Fruit fly (Drosophila melanogaster): ENCODE measurements around the gene Oga.

Oga gene

DNA sequence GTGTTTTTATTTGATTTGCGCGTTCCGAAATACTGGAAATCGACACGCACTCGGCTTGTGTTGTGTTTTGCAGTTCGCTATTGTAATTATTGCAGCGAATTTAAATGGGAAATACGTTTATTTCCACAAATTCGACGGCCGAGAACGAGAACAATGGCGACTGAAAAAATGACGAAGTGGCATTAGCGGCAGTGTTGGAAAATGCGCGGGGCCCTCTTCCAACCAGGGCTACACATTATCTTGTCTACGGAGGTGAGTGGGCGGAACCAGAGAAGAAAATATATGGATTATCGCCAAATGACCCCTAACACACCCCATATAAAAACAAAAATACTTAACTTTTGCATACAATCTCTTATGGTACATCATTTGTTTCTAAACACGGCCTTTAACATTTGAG, 50.0 kb downstream of the Oga start, which contains the start of gene Rab1:
Gene Rab1, minus strand, starts transcription at position 188 of the 400 bp plus-strand sequence.
- peak; percentile 80 for TF ChIP-seq Crg-1 (GFP tag; optimal IDR thresholded peaks at IDR 0.05)
- TF ChIP-seq CG33017 (tag; optimal IDR thresholded peaks at IDR 0.05) = peak; percentile 29
- TF ChIP-seq bab1 (GFP tag; optimal IDR thresholded peaks at IDR 0.05) = peak; percentile 68
- peak; percentile 72 for TF ChIP-seq Hr96 (GFP tag; optimal IDR thresholded peaks at IDR 0.05)
- TF ChIP-seq CG7045 (GFP tag; optimal IDR thresholded peaks at IDR 0.05) = peak; percentile 19
- no peak for TF ChIP-seq cnc (optimal IDR thresholded peaks at IDR 0.05)
- peak; percentile 50 for TF ChIP-seq pad (GFP tag; optimal IDR thresholded peaks at IDR 0.05)
- TF ChIP-seq kay (GFP tag; ENCODE audit: borderline replicate concordance) = peak; percentile 61
- peak; percentile 40 for TF ChIP-seq ovo (GFP tag; optimal IDR thresholded peaks at IDR 0.05)
- peak; percentile 71 for TF ChIP-seq Mnt (GFP tag; optimal IDR thresholded peaks at IDR 0.05)
- TF ChIP-seq Clk (GFP tag; optimal IDR thresholded peaks at IDR 0.05) = no peak
- TF ChIP-seq CG1620 (GFP tag; optimal IDR thresholded peaks at IDR 0.05) = peak; percentile 73
- peak; percentile 63 for TF ChIP-seq toe (GFP tag; optimal IDR thresholded peaks at IDR 0.05)
- peak; percentile 10 for TF ChIP-seq CG11617 (GFP tag; optimal IDR thresholded peaks at IDR 0.05)
- peak; percentile 61 for TF ChIP-seq CG7101 (tag; optimal IDR thresholded peaks at IDR 0.05)
- peak; percentile 42 for TF ChIP-seq cic (GFP tag; optimal IDR thresholded peaks at IDR 0.05)
- TF ChIP-seq CG12768 (GFP tag; optimal IDR thresholded peaks at IDR 0.05) = peak; percentile 65
- no peak for TF ChIP-seq CG5204 (GFP tag; optimal IDR thresholded peaks at IDR 0.05)
- peak; percentile 42 for TF ChIP-seq tj (GFP tag; optimal IDR thresholded peaks at IDR 0.05)
- TF ChIP-seq CG14711 (tag; optimal IDR thresholded peaks at IDR 0.05) = peak; percentile 17

DNA sequence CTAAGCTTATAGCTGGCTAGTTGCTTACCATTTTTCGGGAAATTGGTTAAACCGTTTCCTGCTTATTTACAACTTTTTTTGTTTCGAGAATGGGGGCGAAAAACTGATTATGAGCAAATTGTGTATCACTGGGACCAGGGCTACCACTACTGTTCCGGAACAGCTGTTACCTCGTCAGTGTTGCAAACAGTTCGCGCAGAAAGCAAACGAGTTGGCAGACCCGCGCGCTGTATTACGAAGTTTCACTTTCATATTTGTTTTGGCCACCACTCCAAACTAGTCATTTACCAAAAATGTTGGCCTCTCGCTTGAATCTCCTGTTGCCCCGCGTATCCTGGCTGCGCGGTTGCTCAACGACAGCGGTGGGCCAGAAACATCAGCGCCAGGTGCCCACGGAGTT, 51.0 kb downstream of the Oga start, which contains the start of the genes AP-2sigma and Idi:
Gene AP-2sigma, minus strand, starts transcription at position 153 of the 400 bp plus-strand sequence.
Gene Idi, plus strand, starts transcription at position 204 of the 400 bp plus-strand sequence.
- TF ChIP-seq pad (GFP tag; optimal IDR thresholded peaks at IDR 0.05) (peak; percentile 58), cic (GFP tag; optimal IDR thresholded peaks at IDR 0.05) (peak; percentile 63), CG7101 (tag; optimal IDR thresholded peaks at IDR 0.05) (peak; percentile 51), Hr96 (GFP tag; optimal IDR thresholded peaks at IDR 0.05) (no peak), ovo (GFP tag; optimal IDR thresholded peaks at IDR 0.05) (no peak), Crg-1 (GFP tag; optimal IDR thresholded peaks at IDR 0.05) (peak; percentile 65), CG11617 (GFP tag; optimal IDR thresholded peaks at IDR 0.05) (peak; percentile 34), CG7045 (GFP tag; optimal IDR thresholded peaks at IDR 0.05) (peak; percentile 28), CG5204 (GFP tag; optimal IDR thresholded peaks at IDR 0.05) (no peak), kay (GFP tag; ENCODE audit: borderline replicate concordance) (no peak), CG33017 (tag; optimal IDR thresholded peaks at IDR 0.05) (peak; percentile 11), Clk (GFP tag; optimal IDR thresholded peaks at IDR 0.05) (peak; percentile 47), CG1620 (GFP tag; optimal IDR thresholded peaks at IDR 0.05) (peak; percentile 55), CG12768 (GFP tag; optimal IDR thresholded peaks at IDR 0.05) (peak; percentile 22), Mnt (GFP tag; optimal IDR thresholded peaks at IDR 0.05) (peak; percentile 55), tj (GFP tag; optimal IDR thresholded peaks at IDR 0.05) (peak; percentile 26), cnc (optimal IDR thresholded peaks at IDR 0.05) (no peak), CG14711 (tag; optimal IDR thresholded peaks at IDR 0.05) (peak; percentile 26), bab1 (GFP tag; optimal IDR thresholded peaks at IDR 0.05) (peak; percentile 31), toe (GFP tag; optimal IDR thresholded peaks at IDR 0.05) (no peak)

DNA sequence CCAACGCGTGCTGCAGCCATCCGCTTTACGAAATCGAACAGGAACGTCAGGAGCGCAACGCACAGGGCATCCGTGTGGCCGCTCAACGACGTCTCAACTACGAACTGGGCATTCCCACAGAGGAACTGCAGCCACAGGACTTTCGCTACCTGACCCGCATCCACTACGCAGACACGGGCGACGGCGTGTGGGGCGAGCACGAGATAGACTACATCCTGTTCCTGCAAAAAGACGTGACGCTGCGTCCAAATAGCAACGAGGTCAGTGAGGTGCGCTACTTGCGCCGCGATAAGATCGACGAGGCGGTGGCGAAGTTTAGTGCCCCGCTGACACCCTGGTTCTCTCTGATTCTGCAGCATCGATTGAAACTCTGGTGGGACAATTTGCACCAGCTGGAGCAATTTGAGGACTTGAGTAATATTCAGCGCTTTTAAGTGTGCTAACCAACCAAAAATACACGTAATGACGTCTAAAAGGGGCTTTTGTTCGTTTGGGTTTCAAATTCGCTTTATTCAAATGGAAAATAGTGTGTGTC, 51.8 kb downstream of the Oga start:
- TF ChIP-seq Mnt (GFP tag; optimal IDR thresholded peaks at IDR 0.05) (no peak), CG7045 (GFP tag; optimal IDR thresholded peaks at IDR 0.05) (no peak), cic (GFP tag; optimal IDR thresholded peaks at IDR 0.05) (no peak), Hr96 (GFP tag; optimal IDR thresholded peaks at IDR 0.05) (no peak), toe (GFP tag; optimal IDR thresholded peaks at IDR 0.05) (no peak), kay (GFP tag; ENCODE audit: borderline replicate concordance) (no peak), Crg-1 (GFP tag; optimal IDR thresholded peaks at IDR 0.05) (no peak), bab1 (GFP tag; optimal IDR thresholded peaks at IDR 0.05) (no peak), Clk (GFP tag; optimal IDR thresholded peaks at IDR 0.05) (no peak), CG11617 (GFP tag; optimal IDR thresholded peaks at IDR 0.05) (no peak), CG14711 (tag; optimal IDR thresholded peaks at IDR 0.05) (no peak), CG5204 (GFP tag; optimal IDR thresholded peaks at IDR 0.05) (no peak)

DNA sequence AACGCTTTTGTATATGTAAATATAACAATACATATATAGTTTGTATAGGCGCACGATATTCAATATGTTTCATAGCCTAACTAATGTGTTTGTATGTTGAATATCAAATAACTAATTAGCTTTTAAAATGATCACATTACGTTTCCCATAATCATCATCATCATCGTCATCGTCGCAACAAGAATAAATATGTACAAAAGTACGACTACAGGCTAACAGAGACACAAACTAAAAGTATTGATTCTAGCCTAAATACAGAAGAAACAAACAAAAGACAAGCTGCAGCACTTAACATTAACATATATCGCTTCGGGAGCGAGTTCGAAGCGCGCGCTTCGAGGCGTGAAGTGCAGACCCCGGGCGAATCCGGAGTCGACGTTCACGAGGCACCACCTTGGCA, 52.3 kb downstream of the Oga start:
- TF ChIP-seq CG33017 (tag; optimal IDR thresholded peaks at IDR 0.05) = no peak
- no peak for TF ChIP-seq toe (GFP tag; optimal IDR thresholded peaks at IDR 0.05)
- TF ChIP-seq bab1 (GFP tag; optimal IDR thresholded peaks at IDR 0.05) = no peak
- no peak for TF ChIP-seq kay (GFP tag; ENCODE audit: borderline replicate concordance)
- TF ChIP-seq Hr96 (GFP tag; optimal IDR thresholded peaks at IDR 0.05) = no peak
- TF ChIP-seq tj (GFP tag; optimal IDR thresholded peaks at IDR 0.05) = no peak
- TF ChIP-seq pad (GFP tag; optimal IDR thresholded peaks at IDR 0.05) = no peak
- TF ChIP-seq CG14711 (tag; optimal IDR thresholded peaks at IDR 0.05) = no peak
- TF ChIP-seq CG7101 (tag; optimal IDR thresholded peaks at IDR 0.05) = no peak
- no peak for TF ChIP-seq cic (GFP tag; optimal IDR thresholded peaks at IDR 0.05)

Measured in whole organism, adult.